Worm (Caenorhabditis elegans) whole organism, L1 larva: ENCODE measurements around the gene K11E4.1.

ENCODE experiments used
- C04F5.9 ChIP-seq: sonication (generic microtip); optimal IDR thresholded peaks from 2 replicates; lab custom pipeline; 2016; ENCODE audit warnings: missing genetic modification characterization, missing compliant biosample characterization
- C16A3.4 ChIP-seq: fragments of 150-350 bp; optimal IDR thresholded peaks from 2 replicates; lab custom pipeline; 2014; ENCODE audit warnings: missing biosample characterization, missing genetic modification characterization
- C34B4.2 ChIP-seq: sonication (generic microtip); optimal IDR thresholded peaks from 2 replicates; lab custom pipeline; 2017; ENCODE audit warnings: mild to moderate bottlenecking, missing genetic modification characterization, missing compliant biosample characterization
- F16B12.6 ChIP-seq: fragments of 150-350 bp; optimal IDR thresholded peaks from 2 replicates; lab custom pipeline; 2014; ENCODE audit warnings: missing biosample characterization, missing genetic modification characterization
- Y116A8C.19 ChIP-seq: sonication (generic microtip); optimal IDR thresholded peaks from 2 replicates; lab custom pipeline; 2016; ENCODE audit warnings: missing compliant biosample characterization, missing genetic modification characterization, borderline replicate concordance
- aha-1 ChIP-seq: fragments of 150-350 bp; optimal IDR thresholded peaks from 2 replicates; lab custom pipeline; 2014; ENCODE audit warnings: missing biosample characterization, missing genetic modification characterization
- ama-1 ChIP-seq: fragments of 150-350 bp; optimal IDR thresholded peaks from 2 replicates; lab custom pipeline; 2014
- ceh-8 ChIP-seq: fragments of 200-800 bp; sonication (Bioruptor generic); optimal IDR thresholded peaks from 2 replicates; lab custom pipeline; 2018; ENCODE audit warnings: mild to moderate bottlenecking, missing genetic modification characterization, moderate library complexity, missing compliant biosample characterization
- ceh-88 ChIP-seq: fragments of 200-800 bp; sonication (Bioruptor generic); IDR thresholded peaks from 2 replicates; pipeline ENCODE4 v1.3.6; 2022; ENCODE audit warnings: missing genetic modification characterization, missing compliant biosample characterization
- dpl-1 ChIP-seq, 3 experiments: fragments of 150-350 bp in 2 of 3; sonication (generic microtip) in 1 of 3; optimal IDR thresholded peaks; 2 replicates each; lab custom pipeline; 2014 to 2017; ENCODE audit warnings: missing biosample characterization in 3 of 3, missing genetic modification characterization in 3 of 3, missing genetic modification reagents in 3 of 3
- efl-1 ChIP-seq, 4 experiments: fragments of 150-350 bp; optimal IDR thresholded peaks in 3 of 4; peaks in 1 of 4; 1 replicate in 1 of 4; 2 replicates in 3 of 4; lab custom pipeline; 2014; ENCODE audit warnings: missing biosample characterization in 2 of 4, missing genetic modification characterization in 2 of 4, missing genetic modification reagents in 2 of 4
- efl-3 ChIP-seq: fragments of 200-800 bp; sonication (Bioruptor generic); optimal IDR thresholded peaks from 2 replicates; lab custom pipeline; 2018; ENCODE audit warnings: mild to moderate bottlenecking, missing genetic modification characterization, missing compliant biosample characterization
- elt-2 ChIP-seq: sonication (generic microtip); optimal IDR thresholded peaks from 2 replicates; lab custom pipeline; 2016; ENCODE audit warnings: missing genetic modification characterization, mild to moderate bottlenecking, inconsistent platforms, missing compliant biosample characterization, missing genetic modification reagents
- elt-3 ChIP-seq, 6 experiments: fragments of 150-350 bp in 1 of 6; sonication (generic microtip); optimal IDR thresholded peaks; 2 replicates each; lab custom pipeline; 2017 to 2018; ENCODE audit warnings: missing biosample characterization in 6 of 6, missing genetic modification characterization in 6 of 6, inconsistent platforms in 1 of 6
- fkh-10 ChIP-seq: sonication (generic microtip); optimal IDR thresholded peaks from 2 replicates; lab custom pipeline; 2017; ENCODE audit warnings: missing biosample characterization, missing genetic modification reagents, missing genetic modification characterization
- fkh-4 ChIP-seq: sonication (generic microtip); optimal IDR thresholded peaks from 2 replicates; lab custom pipeline; 2016; ENCODE audit warnings: missing compliant biosample characterization, missing genetic modification characterization, borderline replicate concordance
- fos-1 ChIP-seq: fragments of 150-350 bp; optimal IDR thresholded peaks from 2 replicates; lab custom pipeline; 2014; ENCODE audit warnings: missing biosample characterization, missing genetic modification characterization
- hlh-17 ChIP-seq: fragments of 200-800 bp; sonication (Bioruptor generic); optimal IDR thresholded peaks from 2 replicates; lab custom pipeline; 2018; ENCODE audit warnings: missing genetic modification characterization, mild to moderate bottlenecking, missing compliant biosample characterization, moderate library complexity, borderline replicate concordance
- hpl-2 ChIP-seq: fragments of 150-350 bp; optimal IDR thresholded peaks from 2 replicates; lab custom pipeline; 2014; ENCODE audit warnings: missing biosample characterization, missing genetic modification reagents, missing genetic modification characterization
- irx-1 ChIP-seq: sonication (generic microtip); optimal IDR thresholded peaks from 2 replicates; lab custom pipeline; 2016; ENCODE audit warnings: missing genetic modification characterization, missing compliant biosample characterization
- isw-1 ChIP-seq: fragments of 200-800 bp; sonication (Bioruptor generic); IDR thresholded peaks from 2 replicates; pipeline ENCODE4 v1.3.6; 2022; ENCODE audit warnings: missing genetic modification characterization, missing compliant biosample characterization
- lin-14 ChIP-seq: fragments of 200-800 bp; sonication (Bioruptor generic); optimal IDR thresholded peaks from 2 replicates; lab custom pipeline; 2018; ENCODE audit warnings: mild to moderate bottlenecking, missing genetic modification characterization, moderate library complexity, missing compliant biosample characterization
- lin-39 ChIP-seq: fragments of 150-350 bp; optimal IDR thresholded peaks from 2 replicates; lab custom pipeline; 2014; ENCODE audit warnings: missing biosample characterization, missing genetic modification reagents, missing genetic modification characterization
- lir-3 ChIP-seq: sonication (generic microtip); optimal IDR thresholded peaks from 2 replicates; lab custom pipeline; 2016; ENCODE audit warnings: mild to moderate bottlenecking, missing genetic modification characterization, moderate library complexity, missing compliant biosample characterization; ENCODE audit not compliant: poor library complexity
- lsy-2 ChIP-seq, 2 experiments: fragments of 150-350 bp; optimal IDR thresholded peaks; 2 replicates each; lab custom pipeline; 2014; ENCODE audit warnings: missing biosample characterization in 2 of 2, missing genetic modification characterization in 2 of 2
- mab-9 ChIP-seq: fragments of 200-800 bp; sonication (Bioruptor generic); IDR thresholded peaks from 2 replicates; pipeline ENCODE4 v1.3.6; 2022; ENCODE audit warnings: missing genetic modification reagents, missing genetic modification characterization, missing compliant biosample characterization
- mdl-1 ChIP-seq, 2 experiments: fragments of 150-350 bp; optimal IDR thresholded peaks; 2 replicates each; lab custom pipeline; 2014 to 2017; ENCODE audit warnings: missing biosample characterization in 2 of 2, missing genetic modification characterization in 2 of 2, inconsistent platforms in 1 of 2
- mef-2 ChIP-seq: fragments of 150-350 bp; optimal IDR thresholded peaks from 2 replicates; lab custom pipeline; 2014; ENCODE audit warnings: missing biosample characterization, missing genetic modification characterization
- mep-1 ChIP-seq: fragments of 150-350 bp; optimal IDR thresholded peaks from 2 replicates; lab custom pipeline; 2014; ENCODE audit warnings: missing biosample characterization, missing genetic modification characterization
- nhr-11 ChIP-seq: fragments of 150-350 bp; optimal IDR thresholded peaks from 2 replicates; lab custom pipeline; 2014; ENCODE audit warnings: missing biosample characterization, missing genetic modification characterization
- nhr-12 ChIP-seq: sonication (generic microtip); optimal IDR thresholded peaks from 2 replicates; lab custom pipeline; 2017; ENCODE audit warnings: missing biosample characterization, missing genetic modification characterization
- nhr-20 ChIP-seq: sonication (generic microtip); optimal IDR thresholded peaks from 2 replicates; lab custom pipeline; 2016; ENCODE audit warnings: mild to moderate bottlenecking, missing genetic modification characterization, missing compliant biosample characterization
- nhr-47 ChIP-seq: sonication (generic microtip); optimal IDR thresholded peaks from 2 replicates; lab custom pipeline; 2016; ENCODE audit warnings: mild to moderate bottlenecking, missing genetic modification characterization, moderate library complexity, missing compliant biosample characterization
- nhr-71 ChIP-seq: sonication (generic microtip); optimal IDR thresholded peaks from 2 replicates; lab custom pipeline; 2016; ENCODE audit warnings: mild to moderate bottlenecking, missing genetic modification characterization, moderate library complexity, missing compliant biosample characterization
- nhr-76 ChIP-seq: sonication (generic microtip); optimal IDR thresholded peaks from 2 replicates; lab custom pipeline; 2017; ENCODE audit warnings: missing biosample characterization, missing genetic modification characterization
- nhr-77 ChIP-seq: fragments of 150-350 bp; optimal IDR thresholded peaks from 2 replicates; lab custom pipeline; 2014; ENCODE audit warnings: missing biosample characterization, missing genetic modification characterization
- nhr-84 ChIP-seq: sonication (generic microtip); optimal IDR thresholded peaks from 2 replicates; lab custom pipeline; 2017; ENCODE audit warnings: missing biosample characterization, missing genetic modification characterization
- nhr-90 ChIP-seq: sonication (generic microtip); optimal IDR thresholded peaks from 2 replicates; lab custom pipeline; 2016; ENCODE audit warnings: mild to moderate bottlenecking, missing genetic modification characterization, missing compliant biosample characterization; ENCODE audit not compliant: poor library complexity
- pag-3 ChIP-seq: sonication (generic microtip); optimal IDR thresholded peaks from 2 replicates; lab custom pipeline; 2017; ENCODE audit warnings: missing genetic modification characterization, mild to moderate bottlenecking, missing compliant biosample characterization, antibody characterized with exemption, borderline replicate concordance; ENCODE audit not compliant: insufficient read depth
- pax-3 ChIP-seq: fragments of 200-800 bp; sonication (Bioruptor generic); optimal IDR thresholded peaks from 2 replicates; lab custom pipeline; 2018; ENCODE audit warnings: mild to moderate bottlenecking, missing genetic modification characterization, moderate library complexity, missing compliant biosample characterization
- pqm-1 ChIP-seq: sonication (generic microtip); optimal IDR thresholded peaks from 3 replicates; lab custom pipeline; 2017; ENCODE audit warnings: missing biosample characterization, missing genetic modification characterization
- rnt-1 ChIP-seq: sonication (generic microtip); optimal IDR thresholded peaks from 2 replicates; lab custom pipeline; 2016; ENCODE audit warnings: mild to moderate bottlenecking, missing genetic modification characterization, moderate library complexity, missing compliant biosample characterization
- skn-1 ChIP-seq: fragments of 150-350 bp; optimal IDR thresholded peaks from 2 replicates; lab custom pipeline; 2014; ENCODE audit warnings: missing biosample characterization, missing genetic modification characterization
- sptf-1 ChIP-seq: fragments of 150-350 bp; optimal IDR thresholded peaks from 2 replicates; lab custom pipeline; 2014; ENCODE audit warnings: missing biosample characterization, missing genetic modification characterization
- sup-37 ChIP-seq: fragments of 200-800 bp; sonication (Bioruptor generic); optimal IDR thresholded peaks from 2 replicates; lab custom pipeline; 2018; ENCODE audit warnings: mild to moderate bottlenecking, missing genetic modification characterization, missing compliant biosample characterization
- swsn-7 ChIP-seq: sonication (generic microtip); optimal IDR thresholded peaks from 2 replicates; lab custom pipeline; 2016; ENCODE audit warnings: missing genetic modification characterization, missing compliant biosample characterization
- tbx-2 ChIP-seq: sonication (generic microtip); optimal IDR thresholded peaks from 2 replicates; lab custom pipeline; 2016; ENCODE audit warnings: missing genetic modification characterization, missing compliant biosample characterization
- tlp-1 ChIP-seq: fragments of 150-350 bp; optimal IDR thresholded peaks from 2 replicates; lab custom pipeline; 2014; ENCODE audit warnings: missing biosample characterization, missing genetic modification characterization
- unc-62 ChIP-seq: fragments of 150-350 bp; optimal IDR thresholded peaks from 2 replicates; lab custom pipeline; 2014; ENCODE audit warnings: missing biosample characterization, missing genetic modification reagents, missing genetic modification characterization
- unc-86 ChIP-seq: sonication (generic microtip); optimal IDR thresholded peaks from 2 replicates; lab custom pipeline; 2016; ENCODE audit warnings: missing genetic modification characterization, missing compliant biosample characterization
- vab-15 ChIP-seq: sonication (generic microtip); optimal IDR thresholded peaks from 2 replicates; lab custom pipeline; 2017; ENCODE audit warnings: missing genotype, mild to moderate bottlenecking, missing genetic modification characterization, missing compliant biosample characterization
- xbp-1 ChIP-seq: sonication (generic microtip); optimal IDR thresholded peaks from 2 replicates; lab custom pipeline; 2016; ENCODE audit warnings: missing genetic modification characterization, missing compliant biosample characterization
- zag-1 ChIP-seq: fragments of 150-350 bp; optimal IDR thresholded peaks from 2 replicates; lab custom pipeline; 2014; ENCODE audit warnings: missing biosample characterization, missing genetic modification characterization

K11E4.1 gene

DNA sequence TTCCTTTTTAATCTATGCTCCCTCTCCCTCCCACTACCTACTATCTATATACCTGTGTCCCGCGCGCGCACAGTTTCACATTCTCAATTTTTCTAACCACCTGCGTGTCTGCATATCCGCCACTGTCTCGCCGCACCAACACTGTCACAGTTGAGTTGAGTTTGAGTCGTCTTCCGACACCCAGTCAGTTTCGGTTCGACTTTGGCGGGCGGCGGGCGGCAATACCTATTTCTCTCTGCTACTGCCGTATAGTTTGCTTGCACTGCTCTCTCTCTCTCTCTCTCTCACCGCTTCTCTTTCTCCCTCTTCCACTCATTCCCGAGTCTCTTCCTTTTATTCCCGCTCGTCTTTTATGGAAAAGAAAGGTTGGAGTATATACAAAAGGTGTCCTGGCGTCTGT is 38.5 kb upstream of the K11E4.1 start:
- no peak for TF ChIP-seq fkh-4
- no peak for TF ChIP-seq rnt-1 (tag; lab: Kevin White, UChicago)
- no peak for TF ChIP-seq tlp-1 (tag; lab: Kevin White, UChicago)
- TF ChIP-seq Y116A8C.19 (tag; lab: Kevin White, UChicago), result no peak
- no peak for TF ChIP-seq fkh-10
- no peak for TF ChIP-seq xbp-1 (tag; lab: Kevin White, UChicago)
- TF ChIP-seq elt-2 (tag; lab: Kevin White, UChicago), result no peak
- no peak for TF ChIP-seq fos-1 (tag; lab: Kevin White, UChicago)
- TF ChIP-seq lin-14 (GFP tag; lab: Kevin White, UChicago), result peak; percentile 77
- TF ChIP-seq mab-9, result no peak
- TF ChIP-seq isw-1 (GFP tag; lab: Robert Waterston, UW), result no peak
- TF ChIP-seq ceh-8 (GFP tag; lab: Kevin White, UChicago), result no peak
- no peak for TF ChIP-seq aha-1 (tag; lab: Kevin White, UChicago)
- no peak for TF ChIP-seq dpl-1 (GFP tag; optimal IDR thresholded peaks at IDR 0.05; lab: Kevin White, UChicago)
- peak; percentile 25 to 32 for TF ChIP-seq lsy-2 (tag; optimal IDR thresholded peaks at IDR 0.05; lab: Kevin White, UChicago)
- TF ChIP-seq efl-3 (GFP tag; lab: Kevin White, UChicago), result no peak
- no peak for TF ChIP-seq mef-2 (tag; lab: Kevin White, UChicago)
- TF ChIP-seq nhr-90 (tag; lab: Kevin White, UChicago), result peak; percentile 4
- TF ChIP-seq swsn-7 (tag; lab: Kevin White, UChicago), result peak; percentile 28
- peak in 1 of 2 experiments; percentile 20 for TF ChIP-seq efl-1 (optimal IDR thresholded peaks at IDR 0.05; lab: Kevin White, UChicago)
- TF ChIP-seq efl-1 (GFP tag; optimal IDR thresholded peaks at IDR 0.05 in 1 of 2; lab: Kevin White, UChicago), result peak in 1 of 2 experiments; percentile 41
- no peak for TF ChIP-seq vab-15 (tag; lab: Kevin White, UChicago)
- TF ChIP-seq unc-62 (GFP tag; lab: Kevin White, UChicago), result no peak
- peak; percentile 34 for TF ChIP-seq nhr-77 (tag; lab: Kevin White, UChicago)
- no peak for TF ChIP-seq elt-3 (tag; optimal IDR thresholded peaks at IDR 0.05; lab: Kevin White, UChicago)
- TF ChIP-seq irx-1, result no peak
- TF ChIP-seq nhr-76 (tag; lab: Kevin White, UChicago), result no peak
- peak; percentile 1 for TF ChIP-seq skn-1 (tag; lab: Kevin White, UChicago)
- no peak for TF ChIP-seq nhr-71
- TF ChIP-seq nhr-11, result no peak
- no peak for TF ChIP-seq C16A3.4
- no peak for TF ChIP-seq ama-1 (lab: Kevin White, UChicago)
- TF ChIP-seq pag-3 (tag; lab: Kevin White, UChicago), result no peak
- no peak for TF ChIP-seq ceh-88
- TF ChIP-seq hpl-2 (GFP tag; lab: Kevin White, UChicago), result no peak
- no peak for TF ChIP-seq lin-39 (tag; lab: Kevin White, UChicago)
- no peak for TF ChIP-seq unc-86 (tag; lab: Kevin White, UChicago)
- no peak for TF ChIP-seq F16B12.6
- peak in 1 of 2 experiments; percentile 6 for TF ChIP-seq mdl-1 (tag; optimal IDR thresholded peaks at IDR 0.05; lab: Kevin White, UChicago)
- TF ChIP-seq zag-1 (tag; lab: Kevin White, UChicago), result no peak
- peak; percentile 17 for TF ChIP-seq nhr-47 (tag; lab: Kevin White, UChicago)
- TF ChIP-seq C04F5.9 (tag; lab: Kevin White, UChicago), result no peak
- TF ChIP-seq nhr-20 (tag; lab: Kevin White, UChicago), result peak; percentile 43
- no peak for TF ChIP-seq pax-3 (tag; lab: Kevin White, UChicago)
- no peak for TF ChIP-seq tbx-2
- no peak for TF ChIP-seq sptf-1 (tag; lab: Kevin White, UChicago)
- no peak for TF ChIP-seq nhr-12 (tag; lab: Kevin White, UChicago)
- peak; percentile 45 for TF ChIP-seq mep-1
- TF ChIP-seq lir-3 (tag; lab: Kevin White, UChicago), result no peak
- TF ChIP-seq nhr-84 (tag; lab: Kevin White, UChicago), result no peak
- no peak for TF ChIP-seq C34B4.2 (tag; lab: Kevin White, UChicago)
- no peak for TF ChIP-seq hlh-17 (GFP tag; lab: Kevin White, UChicago)
- TF ChIP-seq pqm-1 (tag; lab: Kevin White, UChicago), result no peak
- no peak for TF ChIP-seq sup-37 (GFP tag; lab: Kevin White, UChicago)
